Worm (Caenorhabditis elegans): Measurements from ENCODE around the gene T04G9.6.
A peak's percentile ranks its signal among the peaks of the same experiment; 100 is the strongest.

The T04G9.6 gene

DNA sequence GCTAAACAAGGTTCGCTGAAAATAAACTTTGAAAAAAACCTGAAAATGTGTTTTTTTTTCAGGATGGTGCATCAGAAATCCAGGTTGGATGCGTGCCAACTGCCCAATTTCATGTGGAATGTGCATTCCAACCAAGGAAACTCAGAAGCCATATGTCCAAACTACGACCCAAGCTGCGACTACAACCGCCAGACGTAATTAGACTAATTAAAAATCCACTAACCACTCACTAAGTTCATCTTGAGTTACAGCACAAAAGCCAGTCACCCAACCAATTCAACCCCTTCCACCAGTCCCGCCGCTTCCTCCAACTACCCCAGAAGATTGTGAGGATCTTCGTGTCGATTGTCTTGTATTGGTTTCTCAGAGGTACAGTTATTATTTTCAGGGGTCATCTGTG lies 5.5 kb downstream of the T04G9.6 start:
- no peak for TF ChIP-seq nhr-28 (tag; optimal IDR thresholded peaks at IDR 0.05)
- TF ChIP-seq ZK546.5 (tag; optimal IDR thresholded peaks at IDR 0.05), result no peak

DNA sequence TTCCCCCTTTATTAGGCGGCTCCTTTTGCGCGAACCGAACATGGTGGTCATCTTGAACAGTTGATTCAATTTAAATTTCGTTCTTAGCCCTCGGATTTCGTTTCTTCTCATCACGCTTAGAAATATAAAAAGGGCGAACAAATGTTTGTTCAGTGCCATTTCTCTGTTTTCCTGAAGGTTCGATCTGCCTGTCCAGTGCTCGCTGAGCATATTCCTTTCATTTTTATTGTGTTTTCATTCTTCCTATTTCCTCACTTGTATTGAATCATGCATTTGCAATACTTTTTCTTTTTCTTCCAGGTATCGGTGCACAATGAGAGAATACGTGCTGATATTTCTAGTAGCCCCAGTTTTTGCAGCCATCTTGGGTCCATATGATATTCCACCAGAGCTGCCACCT lies 7.3 kb downstream of the T04G9.6 start, which contains the start of gene nas-15:
Gene nas-15 (plus strand): TSS at position 301 of the 400 bp plus-strand sequence.
- TF ChIP-seq nhr-67 (tag; optimal IDR thresholded peaks at IDR 0.05) (no peak), pqm-1 (tag; optimal IDR thresholded peaks at IDR 0.05) (no peak), nhr-77 (tag; optimal IDR thresholded peaks at IDR 0.05) (no peak), nfya-1 (tag; optimal IDR thresholded peaks at IDR 0.05; ENCODE audit: insufficient read depth) (no peak), nhr-76 (tag; optimal IDR thresholded peaks at IDR 0.05) (no peak), mml-1 (tag; optimal IDR thresholded peaks at IDR 0.05) (no peak), nhr-23 (tag; optimal IDR thresholded peaks at IDR 0.05) (no peak), snpc-4 (tag; optimal IDR thresholded peaks at IDR 0.05) (no peak), nhr-11 (tag; optimal IDR thresholded peaks at IDR 0.05) (no peak)

DNA sequence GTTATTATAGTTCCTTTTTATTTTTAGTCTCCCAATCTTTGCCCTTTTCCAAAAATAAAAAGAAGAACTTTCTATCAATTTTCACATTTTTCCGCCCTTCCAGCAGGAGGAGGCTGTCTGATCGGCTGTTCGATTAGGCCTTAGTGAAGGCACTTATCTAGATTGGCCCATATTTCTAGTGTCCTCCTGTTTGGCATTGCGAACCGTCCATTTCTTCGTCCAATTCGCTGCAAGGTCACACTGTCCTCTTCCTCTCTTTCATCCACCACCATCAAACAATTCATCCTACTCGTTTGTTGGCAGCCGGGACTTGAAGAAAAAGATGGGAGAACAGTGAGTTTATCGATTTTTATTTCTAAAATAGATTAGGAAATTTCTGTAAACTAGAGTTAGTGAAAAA lies 12.6 kb downstream of the T04G9.6 start, which contains the start of gene T04G9.4:
Gene T04G9.4 (plus strand): TSS at position 293 of the 400 bp plus-strand sequence.
- TF ChIP-seq ztf-11 (tag; optimal IDR thresholded peaks at IDR 0.05), result no peak
- TF ChIP-seq nhr-23 (tag; optimal IDR thresholded peaks at IDR 0.05), result peak; percentile 24
- no peak for TF ChIP-seq aly-2 (tag; optimal IDR thresholded peaks at IDR 0.05)
- no peak for TF ChIP-seq sea-2 (GFP tag; optimal IDR thresholded peaks at IDR 0.05)
- peak; percentile 26 for TF ChIP-seq elt-1 (tag; optimal IDR thresholded peaks at IDR 0.05)
- TF ChIP-seq nhr-25 (tag; optimal IDR thresholded peaks at IDR 0.05), result peak; percentile 75
- TF ChIP-seq nhr-237 (tag; optimal IDR thresholded peaks at IDR 0.05), result no peak

ce11 chrX:770537-770936 lies 14.2 kb downstream of the T04G9.6 start, which contains the start of gene T04G9.7:
Gene T04G9.7 (plus strand): TSS chrX:770837.
- TF ChIP-seq nhr-43 (tag; optimal IDR thresholded peaks at IDR 0.05; ENCODE audit: poor library complexity, severe bottlenecking) (no peak), mdl-1 (tag; optimal IDR thresholded peaks at IDR 0.05) (no peak), daf-12 (tag; optimal IDR thresholded peaks at IDR 0.05) (no peak), ztf-4 (tag; optimal IDR thresholded peaks at IDR 0.05) (no peak), nhr-12 (tag; optimal IDR thresholded peaks at IDR 0.05) (no peak), elt-1 (tag; optimal IDR thresholded peaks at IDR 0.05) (no peak), lsy-12 (tag; optimal IDR thresholded peaks at IDR 0.05) (no peak), sea-2 (GFP tag; optimal IDR thresholded peaks at IDR 0.05) (no peak), ama-1 (optimal IDR thresholded peaks at IDR 0.05) (no peak), eor-1 (tag; optimal IDR thresholded peaks at IDR 0.05) (no peak), unc-62 (GFP tag; optimal IDR thresholded peaks at IDR 0.05) (no peak)

ce11 chrX:769550-769949 lies 15.2 kb downstream of the T04G9.6 start:
- TF ChIP-seq nhr-12 (tag; optimal IDR thresholded peaks at IDR 0.05) (no peak), mml-1 (tag; optimal IDR thresholded peaks at IDR 0.05) (no peak), hmg-11 (tag; optimal IDR thresholded peaks at IDR 0.05) (no peak)

ce11 chrX:768061-768646 lies 16.6 kb downstream of the T04G9.6 start, which contains the start of the genes trap-2 and ile-2:
Gene trap-2 (minus strand): TSS chrX:768069.
Gene ile-2 (plus strand): TSS chrX:768596.
- TF ChIP-seq egl-27 (tag; optimal IDR thresholded peaks at IDR 0.05), result peak; percentile 52
- TF ChIP-seq lin-39 (tag; optimal IDR thresholded peaks at IDR 0.05), result peak; percentile 99
- peak; percentile 99 for TF ChIP-seq hmg-11 (tag; optimal IDR thresholded peaks at IDR 0.05)
- TF ChIP-seq ZK546.5 (tag; optimal IDR thresholded peaks at IDR 0.05), result peak; percentile 53
- TF ChIP-seq R02D3.7 (tag; optimal IDR thresholded peaks at IDR 0.05), result peak; percentile 65
- TF ChIP-seq snpc-4 (tag; optimal IDR thresholded peaks at IDR 0.05), result peak; percentile 91
- TF ChIP-seq fkh-10 (GFP tag; optimal IDR thresholded peaks at IDR 0.05), result no peak
- peak; percentile 96 for TF ChIP-seq lin-15B (tag; optimal IDR thresholded peaks at IDR 0.05)
- peak; percentile 94 for TF ChIP-seq nhr-23 (tag; optimal IDR thresholded peaks at IDR 0.05)
- TF ChIP-seq elt-3 (tag; optimal IDR thresholded peaks at IDR 0.05), result peak in 2 of 3 experiments; percentile 66 to 74
- no peak for TF ChIP-seq nhr-12 (tag; optimal IDR thresholded peaks at IDR 0.05)
- no peak for TF ChIP-seq ztf-11 (tag; optimal IDR thresholded peaks at IDR 0.05)
- no peak for TF ChIP-seq unc-39 (tag; optimal IDR thresholded peaks at IDR 0.05)
- peak; percentile 68 for TF ChIP-seq tbx-2 (tag; optimal IDR thresholded peaks at IDR 0.05)
- peak; percentile 64 for TF ChIP-seq pqm-1 (tag; optimal IDR thresholded peaks at IDR 0.05)
- TF ChIP-seq elt-2 (tag; optimal IDR thresholded peaks at IDR 0.05), result peak; percentile 90
- TF ChIP-seq nhr-237 (tag; optimal IDR thresholded peaks at IDR 0.05), result no peak
- TF ChIP-seq fos-1 (tag; optimal IDR thresholded peaks at IDR 0.05), result peak; percentile 84
- peak; percentile 89 for TF ChIP-seq jun-1 (tag; optimal IDR thresholded peaks at IDR 0.05)
- no peak for TF ChIP-seq mml-1 (tag; optimal IDR thresholded peaks at IDR 0.05)
- no peak for TF ChIP-seq eor-1 (tag; optimal IDR thresholded peaks at IDR 0.05)
- TF ChIP-seq nhr-67 (tag; optimal IDR thresholded peaks at IDR 0.05), result no peak
- peak; percentile 88 for TF ChIP-seq skn-1 (tag; optimal IDR thresholded peaks at IDR 0.05)
- no peak for TF ChIP-seq nhr-28 (tag; optimal IDR thresholded peaks at IDR 0.05)
- TF ChIP-seq ceh-16 (tag; optimal IDR thresholded peaks at IDR 0.05), result no peak
- peak; percentile 85 for TF ChIP-seq lsy-12 (tag; optimal IDR thresholded peaks at IDR 0.05)
- no peak for TF ChIP-seq ceh-82 (tag; optimal IDR thresholded peaks at IDR 0.05)
- TF ChIP-seq nhr-77 (tag; optimal IDR thresholded peaks at IDR 0.05), result peak; percentile 33
- peak; percentile 90 for TF ChIP-seq egl-5 (tag; optimal IDR thresholded peaks at IDR 0.05)

Measured in whole organism, L3 larva.